Fruit fly (Drosophila melanogaster) Kc167 (cell line): ENCODE data around the gene Hph.

Experiments used
- Sin3A ChIP-seq: fragments of >200 bp; optimal IDR thresholded peaks from 2 replicates; lab custom pipeline; 2018; ENCODE audit warnings: missing external identifiers
- psq ChIP-seq: fragments of >200 bp; optimal IDR thresholded peaks from 2 replicates; lab custom pipeline; 2017; ENCODE audit warnings: missing external identifiers
- ttk ChIP-seq: sonication (Bioruptor generic); optimal IDR thresholded peaks from 2 replicates; lab custom pipeline; 2017; ENCODE audit warnings: missing external identifiers

DNA sequence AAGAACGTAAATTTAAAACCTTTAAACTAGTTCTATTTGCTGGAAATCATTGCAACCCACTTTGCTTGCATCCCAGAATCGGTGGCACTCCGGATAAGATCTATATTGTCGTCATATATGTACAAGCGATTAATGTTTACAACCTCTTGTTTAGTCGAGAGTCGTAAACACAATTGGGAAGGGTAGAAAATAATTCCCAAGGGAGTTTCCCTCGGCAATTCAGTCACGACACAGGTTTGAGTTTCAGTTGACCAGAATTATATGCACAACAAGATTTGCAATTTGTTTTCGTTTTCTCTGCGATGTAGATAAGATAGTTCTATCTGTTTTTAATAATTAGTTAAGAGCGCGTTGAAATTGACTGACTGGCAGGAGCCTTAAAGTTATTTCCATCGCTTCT is 23.5 kb downstream of the Hph start:
- TF ChIP-seq Sin3A (lab: Kevin White, UChicago) = no peak
- TF ChIP-seq psq (lab: Kevin White, UChicago) = no peak
- no peak for TF ChIP-seq ttk (lab: Kevin White, UChicago)
